Worm (Caenorhabditis elegans): ENCODE measurements around the gene Y40H7A.4.

DNA sequence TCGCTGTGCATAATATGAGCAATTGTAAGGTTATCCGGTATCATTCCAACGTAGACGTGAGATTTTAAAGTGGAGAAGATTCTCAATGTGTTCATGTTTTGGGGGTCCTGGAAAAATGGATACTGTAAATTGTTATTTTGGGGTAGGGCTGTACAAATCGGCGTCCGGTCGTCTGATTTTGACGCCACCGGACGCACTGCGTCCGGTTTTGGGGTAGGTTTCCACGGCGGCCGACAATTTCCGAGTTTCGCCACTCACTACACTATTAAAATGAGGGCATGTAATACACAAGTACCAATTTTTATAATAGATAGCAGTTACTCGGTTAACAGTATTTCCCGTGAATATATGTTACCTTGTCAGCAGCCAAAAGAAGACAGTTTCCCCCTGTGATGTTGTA, 6.9 kb downstream of the Y40H7A.4 start:
- TF ChIP-seq tbx-11 (GFP tag; IDR thresholded peaks at IDR 0.05) (no peak), ama-1 (optimal IDR thresholded peaks at IDR 0.05) (no peak)

All from whole organism, early embryonic.